Fruit fly (Drosophila melanogaster): ENCODE data around the gene CG42590.

The CG42590 gene

dm6 chr3L:8086218-8086617, 17.2 kb upstream of the CG42590 start (continued):
- TF ChIP-seq CG3407 (GFP tag; optimal IDR thresholded peaks at IDR 0.05) (no peak), sna (GFP tag; IDR thresholded peaks at IDR 0.05; ENCODE audit: partially characterized antibody) (no peak), CG3281 (GFP tag; optimal IDR thresholded peaks at IDR 0.05) (no peak), Ets97D (GFP tag; optimal IDR thresholded peaks at IDR 0.05) (no peak), CG13775 (GFP tag; optimal IDR thresholded peaks at IDR 0.05) (no peak), CG10654 (GFP tag; optimal IDR thresholded peaks at IDR 0.05) (no peak), sim (GFP tag; IDR thresholded peaks at IDR 0.05) (no peak), inv (GFP tag; IDR thresholded peaks at IDR 0.05; ENCODE audit: partially characterized antibody) (no peak), Kr (GFP tag; optimal IDR thresholded peaks at IDR 0.05) (no peak), chif (GFP tag; optimal IDR thresholded peaks at IDR 0.05) (no peak), CG12155 (GFP tag; optimal IDR thresholded peaks at IDR 0.05) (no peak), MESR4 (GFP tag; optimal IDR thresholded peaks at IDR 0.05) (no peak)

dm6 chr3L:8081822-8082221, 12.8 kb upstream of the CG42590 start:
- TF ChIP-seq Oaz (GFP tag; IDR thresholded peaks at IDR 0.05): no peak
- TF ChIP-seq sens-2 (GFP tag; IDR thresholded peaks at IDR 0.05): no peak; the same call in 1 of the 2 replicates
- no peak; the same call in 1 of the 2 replicates for TF ChIP-seq CG31441 (GFP tag; IDR thresholded peaks at IDR 0.05)
- peak; percentile 7 for TF ChIP-seq CG7556 (GFP tag; optimal IDR thresholded peaks at IDR 0.05)
- no peak; the same call in 2 of the 3 replicates for TF ChIP-seq so (GFP tag; IDR thresholded peaks at IDR 0.05)
- TF ChIP-seq Asciz (GFP tag; optimal IDR thresholded peaks at IDR 0.05): peak; percentile 0
- TF ChIP-seq CG7372 (GFP tag; IDR thresholded peaks at IDR 0.05): no peak
- no peak for TF ChIP-seq bigmax (GFP tag; optimal IDR thresholded peaks at IDR 0.05)
- no peak for TF ChIP-seq Rx (GFP tag; IDR thresholded peaks at IDR 0.05)
- TF ChIP-seq Dip2 (GFP tag; IDR thresholded peaks at IDR 0.05): no peak
- TF ChIP-seq CG33557 (GFP tag; optimal IDR thresholded peaks at IDR 0.05): no peak
- TF ChIP-seq CG2129 (GFP tag; IDR thresholded peaks at IDR 0.05; ENCODE audit: partially characterized antibody): no peak
- no peak for TF ChIP-seq slbo (GFP tag; IDR thresholded peaks at IDR 0.05)
- peak in 1 of 2 experiments; percentile 60 for TF ChIP-seq eve (GFP tag; optimal IDR thresholded peaks at IDR 0.05)
- peak; percentile 29 for TF ChIP-seq oc (tag; optimal IDR thresholded peaks at IDR 0.05)
- no peak for TF ChIP-seq zfh1 (GFP tag; IDR thresholded peaks at IDR 0.05)
- TF ChIP-seq Mes4 (GFP tag; optimal IDR thresholded peaks at IDR 0.05): no peak
- no peak for TF ChIP-seq CG13775 (GFP tag; optimal IDR thresholded peaks at IDR 0.05)
- TF ChIP-seq CG10209 (GFP tag; optimal IDR thresholded peaks at IDR 0.05): peak; percentile 29
- no peak for TF ChIP-seq CG4854 (GFP tag; optimal IDR thresholded peaks at IDR 0.05)
- TF ChIP-seq B-H2 (GFP tag; optimal IDR thresholded peaks at IDR 0.05): peak; percentile 79
- no peak for TF ChIP-seq tll (GFP tag; optimal IDR thresholded peaks at IDR 0.05)
- TF ChIP-seq CG11398 (GFP tag; optimal IDR thresholded peaks at IDR 0.05): no peak
- TF ChIP-seq Hmr (GFP tag; optimal IDR thresholded peaks at IDR 0.05): peak; percentile 69
- TF ChIP-seq bbx (GFP tag; IDR thresholded peaks at IDR 0.05; ENCODE audit: partially characterized antibody): peak; percentile 47; the same call in 1 of the 2 replicates
- no peak for TF ChIP-seq Taf1 (GFP tag; IDR thresholded peaks at IDR 0.05)
- no peak for TF ChIP-seq CG10462 (GFP tag; optimal IDR thresholded peaks at IDR 0.05)
- no peak for TF ChIP-seq CG9727 (GFP tag; optimal IDR thresholded peaks at IDR 0.05)
- peak in 1 of 3 experiments; percentile 62 for TF ChIP-seq Stat92E (GFP tag; optimal IDR thresholded peaks at IDR 0.05)
- TF ChIP-seq ato (GFP tag; IDR thresholded peaks at IDR 0.05; ENCODE audit: partially characterized antibody): no peak
- peak; percentile 48; the same call in 1 of the 3 replicates for TF ChIP-seq CG34422 (GFP tag; IDR thresholded peaks at IDR 0.05)
- TF ChIP-seq otp (GFP tag; IDR thresholded peaks at IDR 0.05): no peak; the same call in 2 of the 3 replicates
- no peak for TF ChIP-seq ac (GFP tag; optimal IDR thresholded peaks at IDR 0.05)
- no peak for TF ChIP-seq tio (GFP tag; optimal IDR thresholded peaks at IDR 0.05)
- TF ChIP-seq NC2β (GFP tag; optimal IDR thresholded peaks at IDR 0.05): no peak
- no peak for TF ChIP-seq Aef1 (GFP tag; IDR thresholded peaks at IDR 0.05)
- no peak for TF ChIP-seq gem (tag; optimal IDR thresholded peaks at IDR 0.05)
- peak; percentile 29 for TF ChIP-seq sug (tag; optimal IDR thresholded peaks at IDR 0.05)
- TF ChIP-seq sna (GFP tag; IDR thresholded peaks at IDR 0.05; ENCODE audit: partially characterized antibody): peak; percentile 47; the same call in 1 of the 2 replicates

All from whole organism, embryonic.